Fruit fly (Drosophila melanogaster) whole organism: ENCODE data around the gene Nedd4.

Experiments
- EcR ChIP-seq, 2 experiments: fragments of >200 bp; optimal IDR thresholded peaks; 2 replicates each; lab custom pipeline; 2017; ENCODE audit warnings: missing biosample characterization in 2 of 2, missing genetic modification characterization in 2 of 2, missing genetic modification reagents in 2 of 2
- pan ChIP-seq: fragments of >200 bp; optimal IDR thresholded peaks from 2 replicates; lab custom pipeline; 2017

DNA sequence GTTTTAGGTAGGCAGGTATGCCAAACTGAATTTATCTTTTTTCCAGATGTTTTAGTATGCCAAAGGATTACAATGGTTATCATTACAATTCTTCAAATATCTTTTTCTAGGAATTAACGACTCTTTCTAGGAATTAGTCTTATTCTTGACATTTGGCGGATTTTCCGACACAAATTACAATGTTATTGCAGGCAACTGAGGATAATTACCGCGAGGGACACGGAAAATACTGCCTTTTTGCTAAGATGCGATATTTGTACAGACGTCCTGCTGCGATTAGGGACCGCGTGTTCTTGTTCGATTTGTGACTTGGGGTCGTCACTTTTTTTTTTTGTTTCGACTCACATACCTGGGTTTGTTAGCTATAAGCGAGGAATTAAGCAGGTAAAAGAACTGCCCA lies 25.9 kb downstream of the Nedd4 start:
- TF ChIP-seq pan (lab: Kevin White, UChicago) (no peak), EcR (GFP tag; optimal IDR thresholded peaks at IDR 0.05; lab: Kevin White, UChicago) (no peak)
